Fruit fly (Drosophila melanogaster) whole organism, embryonic: ENCODE measurements around the gene CG46244.

Source experiments
- Bdp1 ChIP-seq: fragments of 200-800 bp; sonication (Bioruptor generic); optimal IDR thresholded peaks from 3 replicates; lab custom pipeline; 2016; ENCODE audit warnings: missing biosample characterization, missing genetic modification characterization
- CG11398 ChIP-seq: fragments of 200-800 bp; sonication (Bioruptor generic); optimal IDR thresholded peaks from 2 replicates; lab custom pipeline; 2016; ENCODE audit warnings: missing biosample characterization, missing genetic modification characterization
- CG11696 ChIP-seq: fragments of 200-800 bp; sonication (Bioruptor generic); IDR thresholded peaks from 2 replicates; pipeline ENCODE4 v1.3.6; 2022; ENCODE audit warnings: missing biosample characterization, missing genetic modification characterization
- CG12104 ChIP-seq: fragments of 200-800 bp; sonication (Bioruptor generic); optimal IDR thresholded peaks from 3 replicates; lab custom pipeline; 2016; ENCODE audit warnings: missing biosample characterization, missing genetic modification characterization
- CG13296 ChIP-seq: fragments of 200-800 bp; sonication (Bioruptor generic); optimal IDR thresholded peaks from 3 replicates; lab custom pipeline; 2018; ENCODE audit warnings: missing biosample characterization, mild to moderate bottlenecking, missing genetic modification characterization
- CG14441 ChIP-seq: fragments of 200-800 bp; sonication (Bioruptor generic); IDR thresholded peaks from 2 replicates; pipeline ENCODE4 v1.3.6; 2022; ENCODE audit warnings: missing biosample characterization, missing genetic modification characterization
- CG15269 ChIP-seq: fragments of 200-800 bp; sonication (Bioruptor generic); optimal IDR thresholded peaks from 2 replicates; lab custom pipeline; 2018; ENCODE audit warnings: missing biosample characterization, mild to moderate bottlenecking, missing genetic modification characterization, moderate library complexity
- CG1603 ChIP-seq: fragments of 200-800 bp; sonication (Bioruptor generic); optimal IDR thresholded peaks from 2 replicates; lab custom pipeline; 2019; ENCODE audit warnings: missing biosample characterization, mild to moderate bottlenecking, missing genetic modification characterization, moderate library complexity
- CG32767 ChIP-seq: fragments of 200-800 bp; sonication (Bioruptor generic); IDR thresholded peaks from 2 replicates; pipeline ENCODE4 v1.3.6; 2022; ENCODE audit warnings: missing biosample characterization, missing genetic modification characterization
- CG34224 ChIP-seq: fragments of 200-800 bp; sonication (Bioruptor generic); IDR thresholded peaks from 3 replicates; pipeline ENCODE4 v1.3.6; 2022; ENCODE audit warnings: missing biosample characterization, missing genetic modification characterization; ENCODE audit not compliant: partially characterized antibody
- CG4707 ChIP-seq: fragments of 200-800 bp; sonication (Bioruptor generic); optimal IDR thresholded peaks from 2 replicates; lab custom pipeline; 2018; ENCODE audit warnings: missing biosample characterization, mild to moderate bottlenecking, missing genetic modification characterization, moderate library complexity
- CG7786 ChIP-seq: fragments of 200-800 bp; sonication (Bioruptor generic); optimal IDR thresholded peaks from 2 replicates; lab custom pipeline; 2016; ENCODE audit warnings: missing biosample characterization, missing genetic modification characterization
- CG7987 ChIP-seq: fragments of 200-800 bp; sonication (Bioruptor generic); optimal IDR thresholded peaks from 2 replicates; lab custom pipeline; 2018; ENCODE audit warnings: missing biosample characterization, mild to moderate bottlenecking, missing genetic modification characterization, moderate library complexity
- CHES-1-like ChIP-seq: fragments of 200-800 bp; sonication (Bioruptor generic); optimal IDR thresholded peaks from 2 replicates; lab custom pipeline; 2016; ENCODE audit warnings: missing biosample characterization, missing genetic modification characterization
- CrebB ChIP-seq: fragments of 200-800 bp; sonication (Bioruptor generic); optimal IDR thresholded peaks from 3 replicates; lab custom pipeline; 2018; ENCODE audit warnings: missing biosample characterization, mild to moderate bottlenecking, missing genetic modification characterization
- D ChIP-seq, 2 experiments: fragments of 200-800 bp in 1 of 2; fragments of >200 bp in 1 of 2; sonication (Bioruptor generic) in 1 of 2; optimal IDR thresholded peaks; 2 replicates in 1 of 2; 3 replicates in 1 of 2; lab custom pipeline; 2017; ENCODE audit warnings: mild to moderate bottlenecking in 1 of 2, missing biosample characterization in 1 of 2, missing genetic modification characterization in 1 of 2, missing genetic modification reagents in 1 of 2
- Dref ChIP-seq: fragments of 200-800 bp; sonication (Bioruptor generic); IDR thresholded peaks from 2 replicates; pipeline ENCODE4 v1.3.6; 2022; ENCODE audit warnings: missing biosample characterization, missing genetic modification characterization
- H2.0 ChIP-seq: fragments of 200-800 bp; sonication (Bioruptor generic); IDR thresholded peaks from 2 replicates; pipeline ENCODE4 v1.3.6; 2022; ENCODE audit warnings: missing biosample characterization, missing genetic modification characterization
- Hmr ChIP-seq: fragments of 200-800 bp; sonication (Bioruptor generic); optimal IDR thresholded peaks from 3 replicates; lab custom pipeline; 2017; ENCODE audit warnings: mild to moderate bottlenecking, missing biosample characterization, missing genetic modification reagents, missing genetic modification characterization
- Hr78 ChIP-seq, 2 experiments: fragments of 200-800 bp in 1 of 2; fragments of >200 bp in 1 of 2; sonication (Bioruptor generic) in 1 of 2; optimal IDR thresholded peaks; 2 replicates each; lab custom pipeline; 2017 to 2019; ENCODE audit warnings: missing biosample characterization in 2 of 2, missing genetic modification characterization in 2 of 2, mild to moderate bottlenecking in 1 of 2, moderate library complexity in 1 of 2
- Mes4 ChIP-seq: fragments of 200-800 bp; sonication (Bioruptor generic); optimal IDR thresholded peaks from 2 replicates; lab custom pipeline; 2016; ENCODE audit warnings: missing biosample characterization, missing genetic modification characterization
- NC2β ChIP-seq: fragments of 200-800 bp; sonication (Bioruptor generic); optimal IDR thresholded peaks from 2 replicates; lab custom pipeline; 2016; ENCODE audit warnings: missing biosample characterization, missing genetic modification characterization
- NK7.1 ChIP-seq: fragments of 200-800 bp; sonication (Bioruptor generic); optimal IDR thresholded peaks from 3 replicates; lab custom pipeline; 2016; ENCODE audit warnings: missing biosample characterization, missing genetic modification characterization
- Oaz ChIP-seq: fragments of 200-800 bp; sonication (Bioruptor generic); IDR thresholded peaks from 2 replicates; pipeline ENCODE4 v1.3.6; 2022; ENCODE audit warnings: missing biosample characterization, missing genetic modification characterization
- Opbp ChIP-seq: fragments of 200-800 bp; sonication (Bioruptor generic); IDR thresholded peaks from 3 replicates; pipeline ENCODE4 v1.3.6; 2022; ENCODE audit warnings: missing biosample characterization, missing genetic modification characterization; ENCODE audit not compliant: partially characterized antibody
- Pdp1 ChIP-seq, 2 experiments: fragments of 200-800 bp; sonication (Bioruptor generic); optimal IDR thresholded peaks; 3 replicates each; lab custom pipeline; 2016; ENCODE audit warnings: missing biosample characterization in 2 of 2, missing genetic modification characterization in 2 of 2, mild to moderate bottlenecking in 1 of 2, moderate library complexity in 1 of 2
- Sox100B ChIP-seq: fragments of 200-800 bp; sonication (Bioruptor generic); optimal IDR thresholded peaks from 3 replicates; lab custom pipeline; 2018; ENCODE audit warnings: missing biosample characterization, mild to moderate bottlenecking, missing genetic modification characterization
- Usf ChIP-seq: fragments of 200-800 bp; sonication (Bioruptor generic); optimal IDR thresholded peaks from 2 replicates; lab custom pipeline; 2017; ENCODE audit warnings: missing genotype, missing biosample characterization, missing genetic modification characterization
- ac ChIP-seq: fragments of 200-800 bp; sonication (Bioruptor generic); optimal IDR thresholded peaks from 3 replicates; lab custom pipeline; 2017; ENCODE audit warnings: missing biosample characterization, mild to moderate bottlenecking, missing genetic modification characterization
- aop ChIP-seq: fragments of 200-800 bp; sonication (Bioruptor generic); IDR thresholded peaks from 2 replicates; pipeline ENCODE4 v1.3.6; 2022; ENCODE audit warnings: missing biosample characterization, missing genetic modification characterization
- ash1 ChIP-seq: fragments of 200-800 bp; sonication (Bioruptor generic); optimal IDR thresholded peaks from 2 replicates; lab custom pipeline; 2018; ENCODE audit warnings: missing biosample characterization, mild to moderate bottlenecking, missing genetic modification characterization
- bab2 ChIP-seq: fragments of 200-800 bp; sonication (Bioruptor generic); optimal IDR thresholded peaks from 2 replicates; lab custom pipeline; 2016; ENCODE audit warnings: missing biosample characterization, missing genetic modification characterization
- bsh ChIP-seq, 2 experiments: fragments of 200-800 bp; sonication (Bioruptor generic); optimal IDR thresholded peaks; 2 replicates each; lab custom pipeline; 2017 to 2018; ENCODE audit warnings: mild to moderate bottlenecking in 2 of 2, missing biosample characterization in 2 of 2, missing genetic modification characterization in 2 of 2, moderate library complexity in 1 of 2
- chn ChIP-seq: fragments of 200-800 bp; sonication (Bioruptor generic); optimal IDR thresholded peaks from 2 replicates; lab custom pipeline; 2016; ENCODE audit warnings: missing biosample characterization, missing genetic modification characterization
- crp ChIP-seq, 2 experiments: fragments of 200-800 bp; sonication (Bioruptor generic); optimal IDR thresholded peaks; 2 replicates in 1 of 2; 3 replicates in 1 of 2; lab custom pipeline; 2017; ENCODE audit warnings: missing biosample characterization in 2 of 2, missing genetic modification characterization in 2 of 2, mild to moderate bottlenecking in 1 of 2, moderate library complexity in 1 of 2
- dan ChIP-seq: fragments of 200-800 bp; sonication (Bioruptor generic); IDR thresholded peaks from 2 replicates; pipeline ENCODE4 v1.3.6; 2022; ENCODE audit warnings: missing biosample characterization, missing genetic modification characterization
- danr ChIP-seq: fragments of 200-800 bp; sonication (Bioruptor generic); IDR thresholded peaks from 2 replicates; pipeline ENCODE4 v1.3.6; 2022; ENCODE audit warnings: missing biosample characterization, missing genetic modification characterization
- dmrt99B ChIP-seq: fragments of 200-800 bp; sonication (Bioruptor generic); optimal IDR thresholded peaks from 2 replicates; lab custom pipeline; 2018; ENCODE audit warnings: missing biosample characterization, mild to moderate bottlenecking, missing genetic modification characterization, moderate library complexity
- fru ChIP-seq: fragments of >200 bp; optimal IDR thresholded peaks from 2 replicates; lab custom pipeline; 2017
- hth ChIP-seq: fragments of >200 bp; optimal IDR thresholded peaks from 2 replicates; lab custom pipeline; 2017; ENCODE audit warnings: inconsistent platforms
- nerfin-1 ChIP-seq: fragments of 200-800 bp; sonication (Bioruptor generic); optimal IDR thresholded peaks from 3 replicates; lab custom pipeline; 2019; ENCODE audit warnings: missing biosample characterization, mild to moderate bottlenecking, missing genetic modification characterization, moderate library complexity
- oc ChIP-seq: fragments of 200-800 bp; sonication (Bioruptor generic); optimal IDR thresholded peaks from 2 replicates; lab custom pipeline; 2018; ENCODE audit warnings: missing biosample characterization, mild to moderate bottlenecking, missing genetic modification characterization, moderate library complexity
- onecut ChIP-seq: fragments of 200-800 bp; sonication (Bioruptor generic); IDR thresholded peaks from 2 replicates; pipeline ENCODE4 v1.3.6; 2022; ENCODE audit warnings: missing biosample characterization, missing genetic modification characterization
- pita ChIP-seq: fragments of 200-800 bp; sonication (Bioruptor generic); optimal IDR thresholded peaks from 2 replicates; lab custom pipeline; 2017; ENCODE audit warnings: missing biosample characterization, mild to moderate bottlenecking, missing genetic modification characterization
- toy ChIP-seq: fragments of 200-800 bp; sonication (Bioruptor generic); IDR thresholded peaks from 2 replicates; pipeline ENCODE4 v1.3.6; 2022; ENCODE audit warnings: missing biosample characterization, missing genetic modification characterization
- tup ChIP-seq: fragments of 200-800 bp; sonication (Bioruptor generic); optimal IDR thresholded peaks from 2 replicates; lab custom pipeline; 2016; ENCODE audit warnings: missing biosample characterization, mild to moderate bottlenecking, missing genetic modification characterization, moderate library complexity
- yki ChIP-seq: fragments of >200 bp; optimal IDR thresholded peaks from 3 replicates; lab custom pipeline; 2018
- z ChIP-seq: fragments of 200-800 bp; sonication (Bioruptor generic); IDR thresholded peaks from 3 replicates; pipeline ENCODE4 v1.3.6; 2022; ENCODE audit warnings: missing biosample characterization, missing genetic modification characterization
- zen ChIP-seq: fragments of 200-800 bp; sonication (Bioruptor generic); optimal IDR thresholded peaks from 3 replicates; lab custom pipeline; 2018; ENCODE audit warnings: missing biosample characterization, mild to moderate bottlenecking, missing genetic modification characterization, moderate library complexity

CG46244 gene

dm6 chr2L:19575626-19576298, 30.6 kb upstream of the CG46244 start (continued):
- TF ChIP-seq Sox100B (GFP tag; lab: Kevin White, UChicago), result peak; percentile 97
- peak; percentile 59; the same call in 1 of the 2 replicates for TF ChIP-seq CG32767 (GFP tag; lab: Robert Waterston, UW)
- peak; percentile 93 for TF ChIP-seq Usf
- peak; percentile 97 for TF ChIP-seq dmrt99B (tag; lab: Kevin White, UChicago)
- peak; percentile 86 for TF ChIP-seq Oaz (GFP tag; lab: Robert Waterston, UW)
- TF ChIP-seq nerfin-1 (tag; lab: Kevin White, UChicago), result peak; percentile 80
- peak; percentile 92 to 94 for TF ChIP-seq bsh (GFP tag; optimal IDR thresholded peaks at IDR 0.05; lab: Kevin White, UChicago)
- TF ChIP-seq danr (GFP tag; lab: Robert Waterston, UW), result peak; percentile 94
- peak; percentile 96 for TF ChIP-seq bab2 (GFP tag; lab: Kevin White, UChicago)
- TF ChIP-seq ash1 (GFP tag; lab: Kevin White, UChicago), result no peak
- TF ChIP-seq Dref (GFP tag; lab: Robert Waterston, UW), result peak; percentile 38; the same call in 1 of the 2 replicates
- peak; percentile 79 for TF ChIP-seq CrebB (tag; lab: Kevin White, UChicago)
- peak; percentile 87 for TF ChIP-seq z (GFP tag; lab: Robert Waterston, UW)
- no peak; the same call in 1 of the 2 replicates for TF ChIP-seq dan (GFP tag; lab: Robert Waterston, UW)
- TF ChIP-seq Hmr (GFP tag; lab: Kevin White, UChicago), result peak; percentile 97
- peak; percentile 85 for TF ChIP-seq tup
- TF ChIP-seq CG12104 (GFP tag; lab: Kevin White, UChicago), result peak; percentile 96
- TF ChIP-seq CHES-1-like (GFP tag; lab: Kevin White, UChicago), result peak; percentile 96
- TF ChIP-seq CG13296 (GFP tag; lab: Kevin White, UChicago), result peak; percentile 94
- TF ChIP-seq zen (tag; lab: Kevin White, UChicago), result peak; percentile 82
- TF ChIP-seq Hr78 (GFP tag; optimal IDR thresholded peaks at IDR 0.05; lab: Kevin White, UChicago), result peak in 1 of 2 experiments; percentile 55
- TF ChIP-seq Mes4 (GFP tag; lab: Kevin White, UChicago), result peak; percentile 93
- peak; percentile 87 for TF ChIP-seq oc (tag; lab: Kevin White, UChicago)
- peak; percentile 97 for TF ChIP-seq CG15269 (tag; lab: Kevin White, UChicago)
- peak; percentile 69 for TF ChIP-seq D (optimal IDR thresholded peaks at IDR 0.05; lab: Kevin White, UChicago)
- TF ChIP-seq D (GFP tag; optimal IDR thresholded peaks at IDR 0.05; lab: Kevin White, UChicago), result peak; percentile 92
- peak; percentile 94 for TF ChIP-seq NC2β (GFP tag; lab: Kevin White, UChicago)
- no peak for TF ChIP-seq ac (GFP tag; lab: Kevin White, UChicago)
- TF ChIP-seq aop, result peak; percentile 99
- no peak; the same call in 1 of the 3 replicates for TF ChIP-seq CG34224 (GFP tag; lab: Robert Waterston, UW)
- peak; percentile 96 for TF ChIP-seq CG7786
- TF ChIP-seq Pdp1 (GFP tag; optimal IDR thresholded peaks at IDR 0.05; lab: Kevin White, UChicago), result peak; percentile 93 to 98
- no peak for TF ChIP-seq fru (lab: Kevin White, UChicago)
- TF ChIP-seq hth (lab: Kevin White, UChicago), result no peak
- TF ChIP-seq pita (GFP tag; lab: Kevin White, UChicago), result peak; percentile 62
- peak; percentile 90 for TF ChIP-seq H2.0 (GFP tag; lab: Robert Waterston, UW)
- peak; percentile 60 for TF ChIP-seq yki (lab: Kevin White, UChicago)
- peak; percentile 99 for TF ChIP-seq CG4707
- peak; percentile 89 for TF ChIP-seq Bdp1 (GFP tag; lab: Kevin White, UChicago)
- no peak for TF ChIP-seq Opbp
- TF ChIP-seq NK7.1 (GFP tag; lab: Kevin White, UChicago), result peak; percentile 96
- TF ChIP-seq CG1603 (tag; lab: Kevin White, UChicago), result peak; percentile 94
- TF ChIP-seq CG14441 (GFP tag; lab: Robert Waterston, UW), result peak; percentile 94
- TF ChIP-seq onecut (GFP tag; lab: Robert Waterston, UW), result peak; percentile 73
- TF ChIP-seq toy (GFP tag; lab: Robert Waterston, UW), result peak; percentile 83
- TF ChIP-seq crp (GFP tag; optimal IDR thresholded peaks at IDR 0.05; lab: Kevin White, UChicago), result peak in 1 of 2 experiments; percentile 69
- peak; percentile 95 for TF ChIP-seq CG11398 (GFP tag; lab: Kevin White, UChicago)
- TF ChIP-seq CG11696, result peak; percentile 73; the same call in 1 of the 2 replicates
- TF ChIP-seq chn (GFP tag; lab: Kevin White, UChicago), result peak; percentile 98
- peak; percentile 74 for TF ChIP-seq CG7987 (GFP tag; lab: Kevin White, UChicago)
